Fruit fly (Drosophila melanogaster) whole organism, wandering third instar larva: ENCODE measurements around the gene CG43332.

ENCODE experiments used
- CG32264 ChIP-seq: fragments of 200-800 bp; sonication (Bioruptor generic); optimal IDR thresholded peaks from 2 replicates; lab custom pipeline; 2016; ENCODE audit warnings: missing biosample characterization, missing genetic modification characterization
- GATAd ChIP-seq: sonication (Bioruptor generic); optimal IDR thresholded peaks from 2 replicates; lab custom pipeline; 2016; ENCODE audit warnings: missing biosample characterization, missing genetic modification characterization
- Hr78 ChIP-seq: fragments of >200 bp; optimal IDR thresholded peaks from 2 replicates; lab custom pipeline; 2017; ENCODE audit warnings: missing biosample characterization, missing genetic modification characterization
- Myc ChIP-seq: fragments of >200 bp; optimal IDR thresholded peaks from 2 replicates; lab custom pipeline; 2017
- ey ChIP-seq: fragments of 200-800 bp; sonication (Bioruptor generic); optimal IDR thresholded peaks from 2 replicates; lab custom pipeline; 2016; ENCODE audit warnings: missing biosample characterization, missing genetic modification characterization
- pan ChIP-seq: fragments of >200 bp; optimal IDR thresholded peaks from 2 replicates; lab custom pipeline; 2017
- psq ChIP-seq: fragments of 200-800 bp; sonication (Bioruptor generic); optimal IDR thresholded peaks from 3 replicates; lab custom pipeline; 2017; ENCODE audit warnings: missing biosample characterization, mild to moderate bottlenecking, missing genetic modification characterization, moderate library complexity
- sage ChIP-seq: fragments of 200-800 bp; sonication (Bioruptor generic); optimal IDR thresholded peaks from 2 replicates; lab custom pipeline; 2016; ENCODE audit warnings: missing biosample characterization, mild to moderate bottlenecking, missing genetic modification characterization
- usp ChIP-seq: fragments of >200 bp; optimal IDR thresholded peaks from 2 replicates; lab custom pipeline; 2017; ENCODE audit warnings: missing biosample characterization, missing genetic modification characterization

DNA sequence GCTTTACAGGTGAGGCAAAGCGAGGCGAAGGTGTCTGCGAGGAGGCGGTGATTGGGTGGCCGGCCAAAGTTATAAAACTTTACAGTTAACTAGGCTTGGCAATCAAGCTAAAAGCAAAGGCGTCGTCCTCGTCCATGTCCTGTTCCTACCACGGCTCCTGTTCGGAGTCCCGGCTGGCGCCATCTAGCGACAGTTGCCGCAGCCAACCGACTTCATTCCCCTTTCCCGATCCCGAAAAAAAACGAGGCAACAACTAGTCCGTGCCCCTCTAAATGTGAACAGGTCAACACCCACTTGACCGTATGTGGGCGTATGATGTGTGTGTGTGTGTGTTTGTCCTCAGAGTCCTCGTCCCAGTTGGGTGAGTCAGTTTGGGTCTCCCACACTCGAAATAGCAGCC, 50.8 kb downstream of the CG43332 start:
- TF ChIP-seq sage (no peak), CG32264 (no peak), usp (no peak), psq (GFP tag; lab: Kevin White, UChicago) (no peak), Hr78 (GFP tag; lab: Kevin White, UChicago) (no peak), pan (lab: Kevin White, UChicago) (no peak), Myc (lab: Kevin White, UChicago) (no peak), GATAd (GFP tag; lab: Kevin White, UChicago) (no peak), ey (GFP tag; lab: Kevin White, UChicago) (no peak)
